Worm (Caenorhabditis elegans) whole organism, L4 larva: Measurements from ENCODE around the gene nhr-285.
"Not testable (repeated sequence)": the region's sequence is repeated elsewhere in the genome, so short reads cannot be mapped to it uniquely, and the experiment has no call there.

Experiments
- F10B5.3 ChIP-seq: sonication (generic microtip); optimal IDR thresholded peaks from 2 replicates; lab custom pipeline; 2016; ENCODE audit warnings: mild to moderate bottlenecking, missing genetic modification characterization, missing compliant biosample characterization
- F37D6.2 ChIP-seq: sonication (generic microtip); optimal IDR thresholded peaks from 2 replicates; lab custom pipeline; 2016; ENCODE audit warnings: mild to moderate bottlenecking, missing genetic modification characterization, missing compliant biosample characterization
- F44E2.7 ChIP-seq: fragments of 200-800 bp; sonication (Bioruptor generic); IDR thresholded peaks from 2 replicates; pipeline ENCODE4 v2.1.2; 2022; ENCODE audit warnings: missing genetic modification characterization, missing compliant biosample characterization
- T20F7.1 ChIP-seq: fragments of 200-800 bp; sonication (Bioruptor generic); optimal IDR thresholded peaks from 2 replicates; lab custom pipeline; 2018; ENCODE audit warnings: mild to moderate bottlenecking, missing genetic modification characterization, missing compliant biosample characterization
- ZK546.5 ChIP-seq, 2 experiments: sonication (generic microtip); optimal IDR thresholded peaks; 2 replicates each; lab custom pipeline; 2017; ENCODE audit warnings: missing biosample characterization in 2 of 2, missing genetic modification characterization in 2 of 2
- aha-1 ChIP-seq: fragments of 150-350 bp; peaks from one replicate; lab custom pipeline; 2014; ENCODE audit warnings: missing biosample characterization, missing genetic modification characterization
- ama-1 ChIP-seq: fragments of 150-350 bp; optimal IDR thresholded peaks from 2 replicates; lab custom pipeline; 2014; ENCODE audit warnings: inconsistent platforms, mixed read lengths
- attf-4 ChIP-seq: sonication (generic microtip); optimal IDR thresholded peaks from 3 replicates; lab custom pipeline; 2017; ENCODE audit warnings: missing biosample characterization, missing genetic modification characterization
- ceh-20 ChIP-seq: fragments of 200-800 bp; sonication (Bioruptor generic); IDR thresholded peaks from 2 replicates; pipeline ENCODE4 v1.3.6; 2022; ENCODE audit warnings: missing genetic modification reagents, missing genetic modification characterization, missing compliant biosample characterization
- ceh-82 ChIP-seq: sonication (generic microtip); optimal IDR thresholded peaks from 2 replicates; lab custom pipeline; 2017; ENCODE audit warnings: missing biosample characterization, missing genetic modification characterization
- cey-2 ChIP-seq: sonication (generic microtip); optimal IDR thresholded peaks from 3 replicates; lab custom pipeline; 2017; ENCODE audit warnings: missing genetic modification characterization, mild to moderate bottlenecking, missing compliant biosample characterization, antibody characterized with exemption, borderline replicate concordance; ENCODE audit not compliant: insufficient read depth
- ctbp-1 ChIP-seq: fragments of 200-800 bp; sonication (Bioruptor generic); IDR thresholded peaks from 2 replicates; pipeline ENCODE4 v1.3.6; 2022; ENCODE audit warnings: missing genetic modification reagents, missing genetic modification characterization, missing compliant biosample characterization
- daf-16 ChIP-seq, 3 experiments: sonication (generic microtip); optimal IDR thresholded peaks; 2 replicates each; lab custom pipeline; 2016 to 2017; ENCODE audit warnings: missing genetic modification characterization in 3 of 3, missing genetic modification reagents in 3 of 3, mild to moderate bottlenecking in 2 of 3, missing compliant biosample characterization in 2 of 3, missing biosample characterization in 1 of 3, moderate library complexity in 1 of 3
- dmd-6 ChIP-seq: fragments of 200-800 bp; sonication (Bioruptor generic); IDR thresholded peaks from 2 replicates; pipeline ENCODE4 v1.3.6; 2022; ENCODE audit warnings: missing genetic modification reagents, missing genetic modification characterization, missing compliant biosample characterization
- dmd-8 ChIP-seq: fragments of 200-800 bp; sonication (Bioruptor generic); IDR thresholded peaks from 2 replicates; pipeline ENCODE4 v1.3.6; 2022; ENCODE audit warnings: missing genetic modification characterization, missing compliant biosample characterization
- dmd-9 ChIP-seq: fragments of 200-800 bp; sonication (Bioruptor generic); IDR thresholded peaks from 2 replicates; pipeline ENCODE4 v1.3.6; 2022; ENCODE audit warnings: missing genetic modification reagents, missing genetic modification characterization, missing compliant biosample characterization
- dve-1 ChIP-seq: sonication (generic microtip); optimal IDR thresholded peaks from 2 replicates; lab custom pipeline; 2017; ENCODE audit warnings: antibody characterized with exemption, mild to moderate bottlenecking, missing genetic modification characterization, missing compliant biosample characterization; ENCODE audit not compliant: insufficient read depth
- fkh-10 ChIP-seq: fragments of 150-350 bp; optimal IDR thresholded peaks from 2 replicates; lab custom pipeline; 2014; ENCODE audit warnings: missing biosample characterization, missing genetic modification reagents, missing genetic modification characterization
- hlh-30 ChIP-seq: sonication (generic microtip); optimal IDR thresholded peaks from 2 replicates; lab custom pipeline; 2017; ENCODE audit warnings: antibody characterized with exemption, mild to moderate bottlenecking, missing genetic modification characterization, missing compliant biosample characterization; ENCODE audit not compliant: insufficient read depth
- lim-7 ChIP-seq: fragments of 200-800 bp; sonication (Bioruptor generic); IDR thresholded peaks from 2 replicates; pipeline ENCODE4 v1.3.6; 2022; ENCODE audit warnings: missing genetic modification characterization, missing compliant biosample characterization
- lin-1 ChIP-seq: fragments of 200-800 bp; sonication (Bioruptor generic); IDR thresholded peaks from 2 replicates; pipeline ENCODE4 v1.3.6; 2022; ENCODE audit warnings: missing genetic modification reagents, missing genetic modification characterization, missing compliant biosample characterization
- lin-39 ChIP-seq: fragments of 150-350 bp; optimal IDR thresholded peaks from 2 replicates; lab custom pipeline; 2014; ENCODE audit warnings: missing biosample characterization, missing genetic modification reagents, missing genetic modification characterization
- lsy-2 ChIP-seq, 2 experiments: fragments of 150-350 bp in 1 of 2; sonication (generic microtip) in 1 of 2; optimal IDR thresholded peaks; 2 replicates each; lab custom pipeline; 2014 to 2017; ENCODE audit warnings: missing biosample characterization in 2 of 2, missing genetic modification characterization in 2 of 2
- madf-9 ChIP-seq: fragments of 200-800 bp; sonication (Bioruptor generic); conservative IDR thresholded peaks from 2 replicates; pipeline ENCODE4 v1.3.6; 2022; ENCODE audit warnings: missing genetic modification reagents, missing genetic modification characterization, missing compliant biosample characterization
- mdl-1 ChIP-seq, 2 experiments: fragments of 150-350 bp in 1 of 2; sonication (generic microtip) in 1 of 2; optimal IDR thresholded peaks; 2 replicates each; lab custom pipeline; 2014 to 2017; ENCODE audit warnings: missing biosample characterization in 2 of 2, missing genetic modification characterization in 2 of 2
- mdt-29 ChIP-seq: fragments of 200-800 bp; sonication (Bioruptor generic); IDR thresholded peaks from 2 replicates; pipeline ENCODE4 v1.3.6; 2022; ENCODE audit warnings: missing genetic modification reagents, missing genetic modification characterization, missing compliant biosample characterization
- mxl-2 ChIP-seq: fragments of 200-800 bp; sonication (Bioruptor generic); conservative IDR thresholded peaks from 2 replicates; pipeline ENCODE4 v1.3.6; 2022; ENCODE audit warnings: missing genetic modification reagents, missing genetic modification characterization, missing compliant biosample characterization
- mxl-3 ChIP-seq: fragments of 200-800 bp; sonication (Bioruptor generic); optimal IDR thresholded peaks from 2 replicates; lab custom pipeline; 2018; ENCODE audit warnings: mild to moderate bottlenecking, missing genetic modification characterization, missing compliant biosample characterization
- nhr-10 ChIP-seq: fragments of 150-350 bp; optimal IDR thresholded peaks from 2 replicates; lab custom pipeline; 2014; ENCODE audit warnings: missing biosample characterization, missing genetic modification characterization
- nhr-11 ChIP-seq: fragments of 150-350 bp; optimal IDR thresholded peaks from 2 replicates; lab custom pipeline; 2014; ENCODE audit warnings: missing biosample characterization, missing genetic modification characterization
- nhr-28 ChIP-seq: fragments of 150-350 bp; optimal IDR thresholded peaks from 2 replicates; lab custom pipeline; 2014; ENCODE audit warnings: missing biosample characterization, missing genetic modification characterization
- nhr-42 ChIP-seq: fragments of 200-800 bp; sonication (Bioruptor generic); IDR thresholded peaks from 2 replicates; pipeline ENCODE4 v1.3.6; 2022; ENCODE audit warnings: missing genetic modification characterization, missing compliant biosample characterization
- pqm-1 ChIP-seq: sonication (generic microtip); optimal IDR thresholded peaks from 2 replicates; lab custom pipeline; 2017; ENCODE audit warnings: missing biosample characterization, missing genetic modification characterization
- saeg-2 ChIP-seq: fragments of 200-800 bp; sonication (Bioruptor generic); IDR thresholded peaks from 2 replicates; pipeline ENCODE4 v1.3.6; 2022; ENCODE audit warnings: missing genetic modification reagents, missing genetic modification characterization, missing compliant biosample characterization
- snpc-1.2 ChIP-seq: fragments of 200-800 bp; sonication (Bioruptor generic); IDR thresholded peaks from 2 replicates; pipeline ENCODE4 v1.3.6; 2022; ENCODE audit warnings: missing genetic modification reagents, missing genetic modification characterization, missing compliant biosample characterization
- snpc-4 ChIP-seq: fragments of 150-350 bp; optimal IDR thresholded peaks from 2 replicates; lab custom pipeline; 2014; ENCODE audit warnings: missing biosample characterization, missing genetic modification characterization
- tag-97 ChIP-seq: fragments of 200-800 bp; sonication (Bioruptor generic); IDR thresholded peaks from 2 replicates; pipeline ENCODE4 v1.3.6; 2022; ENCODE audit warnings: missing genetic modification characterization, missing compliant biosample characterization
- vab-7 ChIP-seq: fragments of 200-800 bp; sonication (Bioruptor generic); IDR thresholded peaks from 2 replicates; pipeline ENCODE4 v1.3.6; 2022; ENCODE audit warnings: missing genetic modification reagents, missing genetic modification characterization, missing compliant biosample characterization
- zip-2 ChIP-seq: fragments of 150-350 bp; optimal IDR thresholded peaks from 2 replicates; lab custom pipeline; 2014; ENCODE audit warnings: missing biosample characterization, missing genetic modification characterization

Gene nhr-285

DNA sequence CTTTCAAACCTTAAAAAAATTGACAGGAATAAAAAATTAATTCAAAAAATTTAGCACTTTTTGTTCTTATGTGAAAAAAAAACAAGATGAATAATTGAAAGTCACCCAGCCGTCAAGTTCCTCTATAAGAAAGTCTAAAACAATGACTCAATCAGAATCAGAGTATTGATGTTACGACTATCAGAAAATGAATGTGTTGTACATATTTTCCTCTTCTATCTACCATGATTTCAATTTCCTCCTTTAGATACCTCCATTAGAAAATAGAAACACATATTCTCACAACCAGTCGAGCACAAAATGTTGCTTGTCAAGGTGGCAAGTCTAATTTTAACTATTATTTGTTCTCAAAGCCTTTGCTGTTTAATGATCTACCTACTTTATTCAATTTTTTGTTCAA lies 41.0 kb upstream of the nhr-285 start, which contains the start of gene srbc-48:
Gene srbc-48, plus strand, starts transcription at position 301 of the 400 bp plus-strand sequence.
- TF ChIP-seq aha-1 (peak; percentile 36), lin-1 (GFP tag; lab: Robert Waterston, UW) (no peak)

DNA sequence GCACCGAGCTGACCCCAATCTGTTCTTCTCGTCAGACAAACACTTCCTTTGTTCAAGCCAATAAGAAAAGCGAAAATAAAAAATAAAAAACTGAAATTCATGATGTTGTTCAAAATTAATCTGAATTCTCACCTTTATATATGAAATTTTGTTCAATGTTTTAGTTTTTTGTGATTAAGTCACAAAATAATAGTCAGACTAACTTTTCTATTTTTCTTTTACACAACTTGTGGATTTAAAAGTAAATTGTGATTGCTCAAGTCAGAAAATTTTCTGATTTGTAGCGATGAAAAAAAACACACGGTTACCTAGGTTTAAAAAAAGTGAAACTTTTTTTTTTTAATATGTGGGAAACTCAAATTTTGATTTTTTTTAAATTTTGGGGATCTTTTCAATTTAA lies 38.7 kb upstream of the nhr-285 start, which contains the start of gene abf-3:
Gene abf-3, minus strand, starts transcription at position 101 of the 400 bp plus-strand sequence.
- TF ChIP-seq lim-7 (GFP tag; lab: Robert Waterston, UW) (no peak), attf-4 (no peak), ama-1 (lab: Kevin White, UChicago) (no peak), mdt-29 (no peak), F10B5.3 (tag; lab: Kevin White, UChicago) (no peak), aha-1 (peak; percentile 18)

DNA sequence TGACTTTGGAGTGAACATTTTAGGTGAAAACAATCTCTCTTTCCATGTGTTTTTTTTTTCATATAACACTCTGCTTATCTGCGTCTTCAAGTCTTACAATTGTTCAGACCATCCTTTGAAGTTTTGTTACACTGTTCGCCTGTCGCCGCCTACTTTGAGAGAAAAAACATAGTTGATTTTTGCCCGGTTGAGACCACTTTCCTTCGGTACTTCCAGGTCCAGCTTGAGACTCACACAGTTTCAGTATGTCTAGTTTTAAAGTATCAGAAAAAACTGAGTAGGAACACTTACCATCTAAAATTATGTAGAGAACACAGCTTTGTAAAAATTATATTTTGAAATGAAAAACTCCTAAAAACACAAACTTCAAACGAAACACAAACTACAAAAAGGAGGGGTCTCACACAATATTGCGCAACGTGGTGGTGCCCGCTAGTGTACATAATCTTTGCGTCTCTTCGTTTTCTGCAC lies 37.0 kb upstream of the nhr-285 start, which contains the start of the genes fbxa-69 and F54B8.4:
Gene fbxa-69, minus strand, starts transcription at position 10 of the 471 bp plus-strand sequence.
Gene F54B8.4, plus strand, starts transcription at position 421 of the 471 bp plus-strand sequence.
- no peak for TF ChIP-seq vab-7 (GFP tag; lab: Robert Waterston, UW)
- no peak for TF ChIP-seq F37D6.2 (tag; lab: Kevin White, UChicago)
- TF ChIP-seq nhr-28 (tag; lab: Kevin White, UChicago) = peak; percentile 43
- peak; percentile 31 for TF ChIP-seq mxl-3
- TF ChIP-seq hlh-30 = peak; percentile 24
- no peak for TF ChIP-seq F44E2.7
- TF ChIP-seq tag-97 (GFP tag; lab: Robert Waterston, UW) = no peak
- peak; percentile 71 for TF ChIP-seq zip-2 (tag; lab: Kevin White, UChicago)
- peak; percentile 12; the same call in 1 of the 2 replicates for TF ChIP-seq dmd-6 (GFP tag; lab: Robert Waterston, UW)
- peak; percentile 32 for TF ChIP-seq aha-1
- TF ChIP-seq pqm-1 = no peak
- no peak for TF ChIP-seq dve-1
- no peak for TF ChIP-seq ceh-20 (GFP tag; lab: Robert Waterston, UW)
- no peak for TF ChIP-seq ZK546.5 (tag; optimal IDR thresholded peaks at IDR 0.05; lab: Kevin White, UChicago)
- no peak for TF ChIP-seq madf-9

DNA sequence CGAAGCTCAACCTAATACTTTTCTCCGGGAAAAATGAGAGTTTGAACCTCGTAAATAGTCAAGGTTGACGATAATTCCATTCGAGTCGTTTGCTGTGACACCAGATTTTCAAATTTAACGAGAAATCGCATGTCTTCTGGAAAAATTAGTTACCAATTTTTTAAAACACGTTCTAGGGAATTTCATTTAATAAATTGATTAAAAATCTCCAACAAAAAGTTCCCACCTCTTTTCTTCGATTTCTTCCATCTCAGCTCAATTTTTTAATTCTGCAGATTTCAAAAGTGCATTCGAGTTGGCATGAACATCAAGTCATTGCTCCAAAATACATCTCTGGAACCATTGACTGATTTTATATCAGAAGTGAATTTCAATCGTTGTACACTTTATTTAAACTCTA lies 33.0 kb upstream of the nhr-285 start, which contains the start of gene nhr-282:
Gene nhr-282, plus strand, starts transcription at position 301 of the 400 bp plus-strand sequence.
- TF ChIP-seq vab-7, saeg-2, snpc-1.2 (GFP tag; lab: Robert Waterston, UW): not testable (repeated sequence)

DNA sequence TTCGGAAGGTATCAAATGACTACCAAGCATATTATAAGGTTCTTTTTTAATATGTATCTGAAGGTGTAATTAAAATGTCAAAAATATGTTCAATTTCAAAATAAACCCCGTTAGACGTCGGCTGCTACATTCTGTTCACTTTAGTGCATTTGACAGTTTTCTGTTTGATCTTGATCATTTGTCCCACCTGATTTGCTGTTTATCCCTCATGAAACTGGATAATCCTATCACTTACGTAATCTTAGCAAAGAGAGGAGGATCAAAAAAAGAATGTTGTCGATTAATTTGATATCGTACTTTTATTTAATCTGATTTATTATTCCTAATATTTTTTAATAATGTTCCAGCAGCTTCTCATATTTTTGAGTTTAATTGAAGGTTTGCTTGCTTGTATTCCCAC lies 31.4 kb upstream of the nhr-285 start, which contains the start of gene F54B8.1:
Gene F54B8.1, plus strand, starts transcription at position 301 of the 400 bp plus-strand sequence.
- no peak for TF ChIP-seq nhr-10
- TF ChIP-seq ceh-20 (GFP tag; lab: Robert Waterston, UW) = no peak
- TF ChIP-seq snpc-1.2 (GFP tag; lab: Robert Waterston, UW) = no peak
- TF ChIP-seq dmd-8 (GFP tag; lab: Robert Waterston, UW) = no peak
- TF ChIP-seq snpc-4 (tag; lab: Kevin White, UChicago) = no peak
- TF ChIP-seq daf-16 (GFP tag; optimal IDR thresholded peaks at IDR 0.05; lab: Kevin White, UChicago) = no peak
- TF ChIP-seq daf-16 (tag; optimal IDR thresholded peaks at IDR 0.05; lab: Kevin White, UChicago) = no peak
- TF ChIP-seq nhr-42 = no peak
- TF ChIP-seq lin-39 = no peak
- no peak for TF ChIP-seq nhr-11 (tag; lab: Kevin White, UChicago)
- TF ChIP-seq T20F7.1 (GFP tag; lab: Kevin White, UChicago) = no peak
- TF ChIP-seq cey-2 (tag; lab: Kevin White, UChicago) = no peak
- TF ChIP-seq ctbp-1 = no peak
- TF ChIP-seq F44E2.7 = no peak
- no peak for TF ChIP-seq mdl-1 (tag; optimal IDR thresholded peaks at IDR 0.05; lab: Kevin White, UChicago)
- no peak for TF ChIP-seq pqm-1
- no peak for TF ChIP-seq dmd-9 (GFP tag; lab: Robert Waterston, UW)
- TF ChIP-seq fkh-10 (GFP tag; lab: Kevin White, UChicago) = no peak
- TF ChIP-seq mxl-2 (GFP tag; lab: Robert Waterston, UW) = no peak
- no peak for TF ChIP-seq ceh-82 (tag; lab: Kevin White, UChicago)
- TF ChIP-seq lsy-2 (tag; optimal IDR thresholded peaks at IDR 0.05; lab: Kevin White, UChicago) = no peak
